Fruit fly (Drosophila melanogaster): ENCODE results near the gene CG9593.
A peak's percentile ranks its signal among the peaks of the same experiment; 100 is the strongest.

The CG9593 gene

DNA sequence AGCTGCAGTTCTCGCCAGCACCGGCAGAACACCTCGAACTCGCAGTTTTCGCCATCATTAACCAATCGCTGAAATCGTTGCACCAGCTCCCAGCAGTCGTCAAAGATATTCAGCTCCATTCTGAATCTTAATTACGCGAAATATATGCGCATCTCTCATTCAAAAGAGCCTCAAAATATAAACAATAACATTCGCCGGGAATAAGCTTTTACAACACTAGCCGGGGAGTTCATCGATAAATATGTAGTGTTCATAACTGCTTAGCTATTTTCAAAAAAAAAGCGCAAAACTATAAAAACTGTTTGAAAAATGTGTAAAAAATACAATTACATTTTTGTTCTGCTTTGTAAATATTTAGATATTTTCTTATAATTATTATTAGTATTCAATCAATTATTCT is 37.2 kb downstream of the CG9593 start, which contains the start of gene Pbp45:
TSS of gene Pbp45 (minus strand) at position 222 of the 400 bp plus-strand sequence.
- TF ChIP-seq Rel (GFP tag; optimal IDR thresholded peaks at IDR 0.05) (no peak), Rel (tag; optimal IDR thresholded peaks at IDR 0.05) (no peak), Dfd (GFP tag; optimal IDR thresholded peaks at IDR 0.05) (no peak), foxo (GFP tag; optimal IDR thresholded peaks at IDR 0.05) (peak in 1 of 2 experiments; percentile 54), h (GFP tag; optimal IDR thresholded peaks at IDR 0.05) (no peak), fru (GFP tag; optimal IDR thresholded peaks at IDR 0.05) (peak; percentile 28)

DNA sequence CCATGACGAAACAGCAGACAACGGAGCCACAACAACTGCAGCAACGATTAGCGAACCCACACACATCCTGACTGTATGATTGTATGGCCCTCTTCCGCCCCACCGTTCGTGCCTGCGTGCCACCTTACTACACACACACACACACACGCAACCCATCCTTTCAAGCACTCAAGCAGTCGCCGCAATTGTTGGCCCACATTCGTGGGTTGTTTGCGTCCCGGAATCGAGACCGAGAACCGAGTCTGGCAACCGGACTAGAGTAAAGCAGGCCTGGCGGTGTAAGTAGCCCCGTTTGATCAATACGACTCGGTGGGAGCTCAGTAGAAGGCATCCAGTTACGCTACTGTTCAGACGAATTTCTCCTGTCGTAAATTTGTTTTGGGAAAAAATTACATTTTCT is 44.2 kb downstream of the CG9593 start, which contains the start of gene CG4546:
TSS of gene CG4546 (plus strand) at position 301 of the 400 bp plus-strand sequence.
- TF ChIP-seq rgr (GFP tag; optimal IDR thresholded peaks at IDR 0.05) (no peak), foxo (GFP tag; optimal IDR thresholded peaks at IDR 0.05) (no peak), sv (GFP tag; optimal IDR thresholded peaks at IDR 0.05) (no peak), ey (GFP tag; optimal IDR thresholded peaks at IDR 0.05) (no peak), CrebA (GFP tag; optimal IDR thresholded peaks at IDR 0.05; ENCODE audit: borderline replicate concordance) (no peak), lola (GFP tag; optimal IDR thresholded peaks at IDR 0.05) (no peak), woc (GFP tag; optimal IDR thresholded peaks at IDR 0.05) (no peak), pan (optimal IDR thresholded peaks at IDR 0.05) (no peak), dmrt93B (GFP tag; optimal IDR thresholded peaks at IDR 0.05) (no peak), Vsx2 (GFP tag; optimal IDR thresholded peaks at IDR 0.05; ENCODE audit: partially characterized antibody) (no peak), N (GFP tag; optimal IDR thresholded peaks at IDR 0.05) (no peak)

DNA sequence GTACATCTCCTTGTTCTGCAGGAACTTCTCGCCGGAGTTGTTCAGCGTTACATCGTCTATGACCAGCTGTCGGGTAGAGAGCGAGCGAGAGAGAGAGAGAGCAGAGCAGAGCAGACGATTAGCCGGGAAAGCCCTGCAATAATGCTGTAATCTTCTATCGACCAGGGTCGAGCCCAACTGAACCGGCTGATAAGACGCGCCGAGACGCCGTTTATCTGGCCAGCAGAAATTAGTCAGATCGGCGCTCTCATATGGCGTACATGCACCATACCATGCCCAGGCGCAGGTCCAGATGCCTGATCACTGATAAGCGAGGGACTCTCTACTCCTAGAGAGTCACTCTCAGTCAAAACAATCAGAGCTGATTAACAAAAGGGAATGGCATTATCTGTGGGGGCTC is 49.8 kb downstream of the CG9593 start:
- TF ChIP-seq Rel (GFP tag; optimal IDR thresholded peaks at IDR 0.05) (no peak), Rel (tag; optimal IDR thresholded peaks at IDR 0.05) (peak; percentile 91), psq (GFP tag; optimal IDR thresholded peaks at IDR 0.05) (no peak)

Measured in whole organism, wandering third instar larva.